Fruit fly (Drosophila melanogaster): ENCODE measurements around the gene CG15695.
A peak's percentile ranks its signal among the peaks of the same experiment; 100 is the strongest.

Gene CG15695

DNA sequence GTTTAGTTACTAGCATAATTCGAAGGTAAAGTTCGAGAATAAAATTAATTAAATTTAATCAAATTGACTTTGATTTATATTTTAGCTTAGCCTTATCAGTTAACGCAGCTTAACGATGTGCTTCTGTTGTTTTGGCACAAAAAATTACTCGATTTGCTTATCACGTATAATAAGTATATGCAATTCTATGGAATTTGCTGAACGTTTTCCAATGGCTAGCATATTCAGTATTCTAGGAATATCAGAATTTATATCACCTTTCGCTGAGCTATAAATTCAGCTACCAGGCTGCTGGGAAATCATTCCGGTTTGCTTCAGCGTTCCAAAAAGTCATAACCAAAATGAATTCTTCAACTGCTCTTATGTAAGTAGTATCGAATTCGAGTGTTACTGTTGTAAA lies 28.8 kb downstream of the CG15695 start, which contains the start of gene TotA:
TSS of gene TotA (plus strand) at position 301 of the 400 bp plus-strand sequence.
- no peak for TF ChIP-seq cic (GFP tag; optimal IDR thresholded peaks at IDR 0.05)
- no peak for TF ChIP-seq Clk (GFP tag; optimal IDR thresholded peaks at IDR 0.05)
- no peak for TF ChIP-seq CG33017 (tag; optimal IDR thresholded peaks at IDR 0.05)

DNA sequence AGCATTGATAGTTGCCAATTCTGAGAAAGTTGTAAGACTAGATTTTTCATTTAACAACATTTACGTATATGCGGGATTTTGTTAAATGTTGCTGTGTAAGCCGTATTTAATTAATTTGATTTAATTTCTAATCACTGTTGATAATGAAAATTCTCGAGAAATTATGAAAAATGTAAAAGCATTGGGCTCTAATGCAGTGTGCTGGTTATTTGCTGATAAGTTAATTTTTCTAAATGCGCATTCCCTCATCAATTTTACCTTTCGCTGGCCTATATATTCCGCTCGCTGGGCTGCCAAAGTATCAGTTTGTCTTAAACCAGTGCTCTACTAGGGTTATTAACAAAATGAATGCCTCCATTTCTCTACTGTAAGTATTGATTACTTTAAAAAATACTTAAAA lies 30.7 kb downstream of the CG15695 start, which contains the start of gene TotC:
TSS of gene TotC (plus strand) at position 301 of the 400 bp plus-strand sequence.
- TF ChIP-seq toe (GFP tag; optimal IDR thresholded peaks at IDR 0.05): no peak
- TF ChIP-seq Mnt (GFP tag; optimal IDR thresholded peaks at IDR 0.05): no peak
- TF ChIP-seq Hr96 (GFP tag; optimal IDR thresholded peaks at IDR 0.05): no peak
- TF ChIP-seq CG7045 (GFP tag; optimal IDR thresholded peaks at IDR 0.05): no peak
- TF ChIP-seq ovo (GFP tag; optimal IDR thresholded peaks at IDR 0.05): no peak
- no peak for TF ChIP-seq CG5204 (GFP tag; optimal IDR thresholded peaks at IDR 0.05)
- TF ChIP-seq CG12768 (GFP tag; optimal IDR thresholded peaks at IDR 0.05): no peak
- no peak for TF ChIP-seq kay (GFP tag; ENCODE audit: borderline replicate concordance)
- no peak for TF ChIP-seq bab1 (GFP tag; optimal IDR thresholded peaks at IDR 0.05)
- no peak for TF ChIP-seq CG33017 (tag; optimal IDR thresholded peaks at IDR 0.05)
- TF ChIP-seq CG11617 (GFP tag; optimal IDR thresholded peaks at IDR 0.05): no peak
- TF ChIP-seq Crg-1 (GFP tag; optimal IDR thresholded peaks at IDR 0.05): no peak
- TF ChIP-seq CG7101 (tag; optimal IDR thresholded peaks at IDR 0.05): no peak
- no peak for TF ChIP-seq CG1620 (GFP tag; optimal IDR thresholded peaks at IDR 0.05)
- TF ChIP-seq Clk (GFP tag; optimal IDR thresholded peaks at IDR 0.05): no peak
- no peak for TF ChIP-seq pad (GFP tag; optimal IDR thresholded peaks at IDR 0.05)
- no peak for TF ChIP-seq cic (GFP tag; optimal IDR thresholded peaks at IDR 0.05)

DNA sequence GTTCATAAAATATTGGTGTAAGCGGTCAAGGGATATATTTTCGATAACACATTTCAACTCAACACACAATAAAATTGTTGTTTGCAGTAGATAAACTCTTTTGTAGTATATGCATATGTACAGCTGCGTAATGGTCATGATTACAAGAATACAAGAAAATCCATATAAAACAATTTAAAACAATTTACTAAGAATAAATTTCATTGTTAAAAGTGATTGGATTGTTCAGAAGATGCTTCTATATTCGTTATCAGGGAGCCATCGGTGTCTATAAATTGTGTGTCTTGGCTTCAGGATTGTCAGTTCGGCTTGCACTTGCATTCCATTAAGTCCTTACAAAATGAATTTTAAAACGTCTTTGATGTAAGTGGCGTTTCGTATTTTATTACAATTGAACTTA lies 31.7 kb downstream of the CG15695 start, which contains the start of gene TotB:
TSS of gene TotB (plus strand) at position 301 of the 400 bp plus-strand sequence.
- no peak for TF ChIP-seq CG14711 (tag; optimal IDR thresholded peaks at IDR 0.05)
- TF ChIP-seq CG33017 (tag; optimal IDR thresholded peaks at IDR 0.05): no peak

DNA sequence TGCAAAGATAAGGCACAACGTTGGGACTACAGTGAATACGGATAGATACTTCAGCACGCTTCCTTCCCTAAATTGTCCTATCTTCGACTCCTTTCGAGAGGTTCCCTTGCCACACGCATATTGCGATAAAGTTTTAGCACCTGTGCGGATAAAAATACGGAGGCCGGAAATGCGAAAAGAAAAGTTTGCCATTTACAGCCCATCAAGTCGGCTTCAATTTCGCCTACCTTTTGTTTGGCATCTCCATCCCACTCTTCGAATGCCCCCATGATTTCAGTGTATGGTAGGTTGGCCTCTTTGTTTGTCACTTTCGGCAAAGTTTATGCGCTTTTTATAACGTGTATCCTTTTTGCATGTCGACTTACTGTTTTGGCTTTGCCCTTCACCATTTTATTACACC lies 34.7 kb downstream of the CG15695 start:
- no peak for TF ChIP-seq cic (GFP tag; optimal IDR thresholded peaks at IDR 0.05)
- no peak for TF ChIP-seq CG11617 (GFP tag; optimal IDR thresholded peaks at IDR 0.05)
- TF ChIP-seq cnc (optimal IDR thresholded peaks at IDR 0.05): no peak
- TF ChIP-seq Clk (GFP tag; optimal IDR thresholded peaks at IDR 0.05): no peak
- no peak for TF ChIP-seq Crg-1 (GFP tag; optimal IDR thresholded peaks at IDR 0.05)
- no peak for TF ChIP-seq CG14711 (tag; optimal IDR thresholded peaks at IDR 0.05)
- no peak for TF ChIP-seq CG7101 (tag; optimal IDR thresholded peaks at IDR 0.05)
- no peak for TF ChIP-seq CG5204 (GFP tag; optimal IDR thresholded peaks at IDR 0.05)
- TF ChIP-seq ovo (GFP tag; optimal IDR thresholded peaks at IDR 0.05): no peak

- TF ChIP-seq CG5204 (GFP tag; optimal IDR thresholded peaks at IDR 0.05) (no peak), cnc (optimal IDR thresholded peaks at IDR 0.05) (no peak), CG14711 (tag; optimal IDR thresholded peaks at IDR 0.05) (no peak), Clk (GFP tag; optimal IDR thresholded peaks at IDR 0.05) (no peak), bab1 (GFP tag; optimal IDR thresholded peaks at IDR 0.05) (no peak), CG7045 (GFP tag; optimal IDR thresholded peaks at IDR 0.05) (no peak), tj (GFP tag; optimal IDR thresholded peaks at IDR 0.05) (no peak), CG11617 (GFP tag; optimal IDR thresholded peaks at IDR 0.05) (no peak), CG1620 (GFP tag; optimal IDR thresholded peaks at IDR 0.05) (no peak), pad (GFP tag; optimal IDR thresholded peaks at IDR 0.05) (no peak), CG7101 (tag; optimal IDR thresholded peaks at IDR 0.05) (no peak), kay (GFP tag; ENCODE audit: borderline replicate concordance) (no peak), CG12768 (GFP tag; optimal IDR thresholded peaks at IDR 0.05) (no peak), CG33017 (tag; optimal IDR thresholded peaks at IDR 0.05) (no peak)
These were observed 35.5 kb downstream of the CG15695 start, which contains the start of gene TotZ for dm6 chr3R:20877436-20877835. Gene TotZ, plus strand, starts transcription at chr3R:20877736.

DNA sequence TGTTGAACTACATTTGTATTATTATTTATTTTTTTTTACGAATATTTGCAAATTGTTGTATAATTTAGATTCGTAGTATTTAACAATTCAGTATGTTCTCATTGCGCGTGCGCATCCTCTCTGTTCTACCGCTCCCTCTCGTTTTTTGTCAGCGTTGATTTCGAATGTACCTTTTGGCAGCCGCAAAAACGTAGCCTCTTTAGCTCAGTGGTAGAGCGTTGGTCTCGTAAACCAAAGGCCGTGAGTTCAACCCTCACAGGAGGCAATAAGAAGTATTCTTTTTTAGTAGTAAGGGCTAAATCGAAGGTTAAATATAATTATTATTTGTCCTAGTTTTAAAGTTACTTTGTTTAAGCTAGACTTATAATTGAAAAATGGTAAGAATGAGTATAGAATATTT lies 48.6 kb downstream of the CG15695 start:
- TF ChIP-seq Clk (GFP tag; optimal IDR thresholded peaks at IDR 0.05): no peak
- peak; percentile 33 for TF ChIP-seq kay (GFP tag; ENCODE audit: borderline replicate concordance)

dm6 chr3R:20890920-20891319 lies 49.0 kb downstream of the CG15695 start:
- TF ChIP-seq toe (GFP tag; optimal IDR thresholded peaks at IDR 0.05) (no peak), cic (GFP tag; optimal IDR thresholded peaks at IDR 0.05) (peak; percentile 5)

DNA sequence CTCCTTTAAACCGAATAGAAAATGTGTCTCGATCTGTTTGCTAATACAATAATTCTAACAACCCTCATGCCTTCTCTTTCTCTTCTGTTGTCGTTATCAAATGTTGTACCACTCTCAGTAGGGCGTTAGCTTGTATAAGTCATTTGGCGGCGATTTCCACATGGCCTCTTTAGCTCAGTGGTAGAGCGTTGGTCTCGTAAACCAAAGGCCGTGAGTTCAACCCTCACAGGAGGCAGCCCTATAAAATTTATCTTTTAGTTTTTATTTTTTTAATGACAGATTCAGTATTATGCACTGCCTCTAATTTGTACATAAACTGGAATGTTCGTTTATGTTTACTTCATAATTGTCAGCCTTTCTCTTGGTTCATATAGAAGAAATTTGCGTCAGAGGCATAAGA lies 49.6 kb downstream of the CG15695 start:
- TF ChIP-seq CG7045 (GFP tag; optimal IDR thresholded peaks at IDR 0.05) (no peak), Clk (GFP tag; optimal IDR thresholded peaks at IDR 0.05) (no peak), cic (GFP tag; optimal IDR thresholded peaks at IDR 0.05) (no peak), CG11617 (GFP tag; optimal IDR thresholded peaks at IDR 0.05) (no peak), cnc (optimal IDR thresholded peaks at IDR 0.05) (no peak)
